Fruit fly (Drosophila melanogaster): ENCODE data around the gene Nna1.

Nna1 gene

DNA sequence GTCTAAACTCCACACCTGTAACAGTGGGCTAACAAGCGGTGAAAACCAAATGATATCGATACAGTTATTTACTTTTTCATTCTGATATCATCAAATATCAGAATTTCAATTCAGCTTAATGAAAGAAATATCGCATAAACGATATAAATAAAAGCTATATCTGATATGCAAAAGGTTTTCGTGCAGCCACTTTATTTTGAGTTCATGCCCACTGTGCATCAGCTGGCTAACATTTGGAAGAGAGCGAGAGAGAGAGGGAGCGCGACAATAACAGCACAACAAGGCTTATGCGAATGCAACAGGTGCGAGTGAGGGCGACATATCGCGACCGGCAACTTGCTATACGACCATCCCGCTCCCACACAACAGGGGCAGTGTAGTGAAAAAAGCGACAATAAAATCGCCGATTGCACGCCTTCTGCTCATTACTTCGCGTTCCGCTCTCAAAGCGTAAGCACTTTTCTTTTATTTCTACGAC, 47.4 kb downstream of the Nna1 start, which contains the start of gene CG11151 (continued):
- TF ChIP-seq CG13123 (GFP tag; optimal IDR thresholded peaks at IDR 0.05) (peak; percentile 92), Hr51 (GFP tag; optimal IDR thresholded peaks at IDR 0.05) (peak; percentile 97 to 98), trh (GFP tag; optimal IDR thresholded peaks at IDR 0.05) (peak; percentile 87), CG9609 (GFP tag; optimal IDR thresholded peaks at IDR 0.05) (peak; percentile 98), CG30431 (GFP tag; optimal IDR thresholded peaks at IDR 0.05) (peak; percentile 94), sqz (GFP tag; optimal IDR thresholded peaks at IDR 0.05) (peak; percentile 93), CG18599 (GFP tag; optimal IDR thresholded peaks at IDR 0.05) (peak; percentile 98), Doc3 (GFP tag; IDR thresholded peaks at IDR 0.05; ENCODE audit: partially characterized antibody) (0 out of 3 replicates have a peak, but pooled peaks have one; percentile 30), CG17829 (tag; optimal IDR thresholded peaks at IDR 0.05) (peak; percentile 97), Adf1 (GFP tag; IDR thresholded peaks at IDR 0.05) (peak; percentile 76), CG10147 (GFP tag; optimal IDR thresholded peaks at IDR 0.05) (peak; percentile 93), CG8089 (GFP tag; optimal IDR thresholded peaks at IDR 0.05) (peak; percentile 96), CG14050 (GFP tag; IDR thresholded peaks at IDR 0.05) (peak; percentile 94), otp (GFP tag; IDR thresholded peaks at IDR 0.05) (peak; percentile 94), kay (GFP tag; optimal IDR thresholded peaks at IDR 0.05) (peak; percentile 91), Hey (tag; optimal IDR thresholded peaks at IDR 0.05) (peak; percentile 85), chinmo (GFP tag; IDR thresholded peaks at IDR 0.05; ENCODE audit: partially characterized antibody) (0 out of 4 replicates have a peak, but pooled peaks have one; percentile 79), CG34376 (GFP tag; optimal IDR thresholded peaks at IDR 0.05) (peak; percentile 97), CG18476 (GFP tag; optimal IDR thresholded peaks at IDR 0.05) (peak; percentile 95), Sox102F (GFP tag; optimal IDR thresholded peaks at IDR 0.05) (peak; percentile 98), seq (GFP tag; IDR thresholded peaks at IDR 0.05) (peak; percentile 96), bsh (GFP tag; optimal IDR thresholded peaks at IDR 0.05) (peak; percentile 96 to 98), CG16863 (GFP tag; optimal IDR thresholded peaks at IDR 0.05) (peak; percentile 97), caup (GFP tag; optimal IDR thresholded peaks at IDR 0.05; ENCODE audit: severe bottlenecking) (peak; percentile 95), CG12769 (tag; optimal IDR thresholded peaks at IDR 0.05) (peak; percentile 98), Dfd (GFP tag; optimal IDR thresholded peaks at IDR 0.05) (no peak), disco-r (GFP tag; optimal IDR thresholded peaks at IDR 0.05) (peak; percentile 96), slp2 (GFP tag; optimal IDR thresholded peaks at IDR 0.05) (peak; percentile 94), lov (optimal IDR thresholded peaks at IDR 0.05) (no peak), lov (GFP tag; IDR thresholded peaks at IDR 0.05) (peak; percentile 91), dm (GFP tag; optimal IDR thresholded peaks at IDR 0.05) (peak; percentile 93), zfh2 (GFP tag; optimal IDR thresholded peaks at IDR 0.05) (peak; percentile 96), CG14014 (GFP tag; IDR thresholded peaks at IDR 0.05) (peak; percentile 95), lola (GFP tag; optimal IDR thresholded peaks at IDR 0.05) (peak in 1 of 3 experiments; percentile 94), Elba2 (GFP tag; optimal IDR thresholded peaks at IDR 0.05) (peak; percentile 87), NfI (GFP tag; optimal IDR thresholded peaks at IDR 0.05) (peak; percentile 96), al (GFP tag; IDR thresholded peaks at IDR 0.05) (peak; percentile 91), nau (GFP tag; optimal IDR thresholded peaks at IDR 0.05) (peak; percentile 92), lmd (GFP tag; IDR thresholded peaks at IDR 0.05) (peak; percentile 93), CG6813 (GFP tag; optimal IDR thresholded peaks at IDR 0.05) (peak; percentile 97), CG11723 (GFP tag; optimal IDR thresholded peaks at IDR 0.05) (peak; percentile 96), CG4404 (GFP tag; IDR thresholded peaks at IDR 0.05) (peak; percentile 91), Poxn (GFP tag; IDR thresholded peaks at IDR 0.05) (peak; percentile 86), Drgx (GFP tag; IDR thresholded peaks at IDR 0.05) (peak; percentile 96), br (optimal IDR thresholded peaks at IDR 0.05) (no peak), gro (GFP tag; optimal IDR thresholded peaks at IDR 0.05) (peak; percentile 97), CG6254 (GFP tag; optimal IDR thresholded peaks at IDR 0.05) (peak; percentile 92), CG4820 (GFP tag; optimal IDR thresholded peaks at IDR 0.05) (peak; percentile 94), CG9437 (GFP tag; optimal IDR thresholded peaks at IDR 0.05) (peak; percentile 91), gsb (GFP tag; IDR thresholded peaks at IDR 0.05) (peak; percentile 85)
